Fruit fly (Drosophila melanogaster) whole organism: ENCODE measurements around the gene BckdhA.

Experiments used
- CG8478 ChIP-seq: fragments of >200 bp; optimal IDR thresholded peaks from 2 replicates; lab custom pipeline; 2018; ENCODE audit warnings: inconsistent platforms
- usp ChIP-seq: fragments of >200 bp; optimal IDR thresholded peaks from 2 replicates; lab custom pipeline; 2017; ENCODE audit warnings: missing biosample characterization, missing genetic modification characterization, mixed read lengths

dm6 chr3R:9561121-9561520 lies 5.5 kb downstream of the BckdhA start:
- no peak for TF ChIP-seq usp (GFP tag; lab: Kevin White, UChicago)
- no peak for TF ChIP-seq CG8478 (lab: Kevin White, UChicago)
